Worm (Caenorhabditis elegans) whole organism, young adult: ENCODE measurements around the gene Y116A8C.27.

Experiments
- F49E8.2 ChIP-seq: sonication (generic microtip); optimal IDR thresholded peaks from 3 replicates; lab custom pipeline; 2017; ENCODE audit warnings: missing genetic modification characterization, mild to moderate bottlenecking, missing compliant biosample characterization, antibody characterized with exemption, moderate library complexity; ENCODE audit not compliant: insufficient read depth
- K11D2.4 ChIP-seq: fragments of 200-800 bp; sonication (Bioruptor generic); IDR thresholded peaks from 2 replicates; pipeline ENCODE4 v1.3.6; 2022; ENCODE audit warnings: missing genetic modification reagents, missing genetic modification characterization, missing compliant biosample characterization
- T26A5.8 ChIP-seq: sonication (generic microtip); optimal IDR thresholded peaks from 2 replicates; lab custom pipeline; 2016; ENCODE audit warnings: missing genetic modification characterization, missing compliant biosample characterization
- Y95B8A.8 ChIP-seq: fragments of 200-800 bp; sonication (Bioruptor generic); IDR thresholded peaks from 2 replicates; pipeline ENCODE4 v1.3.6; 2022; ENCODE audit warnings: missing genetic modification reagents, missing genetic modification characterization, missing compliant biosample characterization
- ceh-27 ChIP-seq: fragments of 200-800 bp; sonication (Bioruptor generic); optimal IDR thresholded peaks from 2 replicates; lab custom pipeline; 2018; ENCODE audit warnings: mild to moderate bottlenecking, missing genetic modification characterization, moderate library complexity, missing compliant biosample characterization
- dox-1 ChIP-seq: fragments of 200-800 bp; sonication (Bioruptor generic); IDR thresholded peaks from 2 replicates; pipeline ENCODE4 v1.3.6; 2022; ENCODE audit warnings: missing genetic modification reagents, missing genetic modification characterization, missing compliant biosample characterization
- egl-44 ChIP-seq: fragments of 200-800 bp; sonication (Bioruptor generic); IDR thresholded peaks from 2 replicates; pipeline ENCODE4 v1.3.6; 2022; ENCODE audit warnings: missing genetic modification reagents, missing genetic modification characterization, missing compliant biosample characterization
- him-1 ChIP-seq: sonication (generic microtip); optimal IDR thresholded peaks from 2 replicates; lab custom pipeline; 2016; ENCODE audit warnings: missing genotype, missing genetic modification reagents, missing genetic modification characterization, missing compliant biosample characterization
- hsf-1 ChIP-seq: fragments of 200-800 bp; sonication (Bioruptor generic); IDR thresholded peaks from 2 replicates; pipeline ENCODE4 v1.3.6; 2022; ENCODE audit warnings: missing genetic modification reagents, missing genetic modification characterization, missing compliant biosample characterization
- lsy-27 ChIP-seq: sonication (generic microtip); optimal IDR thresholded peaks from 2 replicates; lab custom pipeline; 2017; ENCODE audit warnings: missing genetic modification characterization, mild to moderate bottlenecking, missing compliant biosample characterization, antibody characterized with exemption, missing genotype, borderline replicate concordance; ENCODE audit not compliant: insufficient read depth
- madf-10 ChIP-seq: sonication (generic microtip); optimal IDR thresholded peaks from 2 replicates; lab custom pipeline; 2016; ENCODE audit warnings: mild to moderate bottlenecking, missing genetic modification characterization, missing compliant biosample characterization
- nfya-1 ChIP-seq: sonication (generic microtip); optimal IDR thresholded peaks from 2 replicates; lab custom pipeline; 2017; ENCODE audit warnings: antibody characterized with exemption, missing compliant biosample characterization, missing genetic modification characterization, borderline replicate concordance; ENCODE audit not compliant: insufficient read depth
- tbx-9 ChIP-seq: sonication (generic microtip); optimal IDR thresholded peaks from 2 replicates; lab custom pipeline; 2016; ENCODE audit warnings: borderline replicate concordance, missing genetic modification characterization, inconsistent platforms, missing compliant biosample characterization

ce11 chrIV:17109436-17109835 is 13.4 kb upstream of the Y116A8C.27 start:
- TF ChIP-seq dox-1 (GFP tag; lab: Robert Waterston, UW) (no peak), K11D2.4 (GFP tag; lab: Robert Waterston, UW) (no peak), tbx-9 (tag; lab: Kevin White, UChicago) (no peak), lsy-27 (tag; lab: Kevin White, UChicago) (no peak), madf-10 (no peak), T26A5.8 (no peak), Y95B8A.8 (GFP tag; lab: Robert Waterston, UW) (no peak), hsf-1 (GFP tag; lab: Robert Waterston, UW) (no peak), nfya-1 (tag; lab: Kevin White, UChicago) (no peak), egl-44 (GFP tag; lab: Robert Waterston, UW) (no peak), him-1 (tag; lab: Kevin White, UChicago) (no peak), ceh-27 (GFP tag; lab: Kevin White, UChicago) (no peak), F49E8.2 (tag; lab: Kevin White, UChicago) (no peak)
